Fruit fly (Drosophila melanogaster): ENCODE measurements around the gene CG13893.
A peak's percentile ranks its signal among the peaks of the same experiment; 100 is the strongest.

DNA sequence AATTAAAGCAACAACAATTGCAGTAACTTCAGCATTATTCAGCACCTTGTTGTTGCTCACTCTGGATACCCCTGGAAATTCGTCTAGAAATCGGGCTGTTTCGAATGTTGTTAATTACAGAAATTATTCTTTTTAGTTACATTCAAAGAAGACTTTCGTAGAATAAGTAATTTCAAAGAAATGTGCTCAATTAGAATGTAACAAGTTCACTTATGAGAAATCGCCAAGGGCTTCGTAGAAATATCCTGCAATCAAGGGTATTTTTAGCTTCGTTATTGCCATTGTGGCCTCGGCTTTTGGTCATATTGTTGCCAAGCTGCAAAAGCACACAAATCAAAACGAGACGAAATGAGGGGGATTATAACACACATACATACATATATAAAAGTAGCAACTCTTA is 39.9 kb downstream of the CG13893 start:
- peak; percentile 69 for TF ChIP-seq eg (GFP tag; IDR thresholded peaks at IDR 0.05)
- no peak for TF ChIP-seq fd85E (GFP tag; optimal IDR thresholded peaks at IDR 0.05)
- TF ChIP-seq CG11294 (GFP tag; IDR thresholded peaks at IDR 0.05), result 0 out of 2 replicates have a peak, but pooled peaks have one; percentile 31
- no peak for TF ChIP-seq CG7368 (GFP tag; optimal IDR thresholded peaks at IDR 0.05)
- TF ChIP-seq CG11762 (GFP tag; optimal IDR thresholded peaks at IDR 0.05; ENCODE audit: insufficient read depth), result peak; percentile 10
- no peak for TF ChIP-seq vri (GFP tag; optimal IDR thresholded peaks at IDR 0.05)
- no peak for TF ChIP-seq Gug (GFP tag; IDR thresholded peaks at IDR 0.05)
- TF ChIP-seq Ets21C (GFP tag; optimal IDR thresholded peaks at IDR 0.05), result no peak
- TF ChIP-seq CG15336 (GFP tag; IDR thresholded peaks at IDR 0.05), result peak; percentile 79
- TF ChIP-seq acj6 (GFP tag; optimal IDR thresholded peaks at IDR 0.05), result peak; percentile 5
- no peak for TF ChIP-seq Sox102F (GFP tag; optimal IDR thresholded peaks at IDR 0.05)

Data from whole organism, prepupa.